Worm (Caenorhabditis elegans): ENCODE measurements around the gene swt-3.

Gene swt-3

DNA sequence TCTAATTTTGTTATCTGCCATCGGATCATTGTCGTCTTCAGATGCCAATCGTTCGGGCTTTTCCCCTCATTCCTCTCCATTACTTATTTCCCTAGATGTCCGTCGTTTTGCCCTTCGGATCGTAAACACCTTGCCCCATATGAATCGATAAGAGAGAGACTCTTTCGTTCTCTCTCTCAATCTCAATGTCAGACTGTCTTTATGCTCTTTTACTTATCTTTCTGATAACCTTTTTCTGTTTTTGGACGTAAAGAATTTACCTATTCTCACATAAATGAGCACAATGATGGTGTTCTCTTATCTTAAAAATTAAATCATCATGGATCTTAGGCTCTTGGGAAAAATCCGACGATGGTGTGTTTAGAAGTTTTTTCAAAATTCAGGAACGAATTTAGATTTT lies 16.2 kb upstream of the swt-3 start:
- TF ChIP-seq nhr-80 (tag; optimal IDR thresholded peaks at IDR 0.05) (peak; percentile 45), F39B2.1 (GFP tag; IDR thresholded peaks at IDR 0.05) (no peak), F55B11.4 (tag; optimal IDR thresholded peaks at IDR 0.05; ENCODE audit: borderline replicate concordance, insufficient read depth) (no peak), madf-3 (GFP tag; IDR thresholded peaks at IDR 0.05) (no peak)

DNA sequence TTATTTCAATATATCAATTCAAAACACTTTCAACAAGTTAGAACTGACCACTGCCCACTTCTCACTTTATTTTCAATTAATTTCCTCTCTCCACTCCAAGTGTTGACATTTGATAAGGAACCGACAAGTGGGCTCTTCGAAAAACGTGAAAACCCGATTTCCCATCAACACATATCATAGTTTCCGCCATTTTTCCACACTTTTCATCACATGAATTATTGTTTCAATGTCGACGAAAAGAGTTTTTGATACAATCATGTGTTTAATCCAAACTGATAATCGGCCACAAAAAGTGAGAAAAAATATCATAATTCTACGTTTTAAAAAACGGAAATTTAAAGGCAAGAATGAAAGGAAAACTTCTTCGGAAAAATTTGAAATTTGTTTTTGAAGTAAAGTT lies 15.2 kb upstream of the swt-3 start:
- TF ChIP-seq nhr-80 (tag; optimal IDR thresholded peaks at IDR 0.05) (peak; percentile 66), lsy-27 (tag; optimal IDR thresholded peaks at IDR 0.05; ENCODE audit: borderline replicate concordance, insufficient read depth) (no peak), F33H1.4 (GFP tag; IDR thresholded peaks at IDR 0.05) (no peak), madf-6 (GFP tag; IDR thresholded peaks at IDR 0.05) (no peak)

ce11 chrIV:10790353-10790752 lies 9.9 kb upstream of the swt-3 start, which contains the start of gene pept-2:
Gene pept-2, plus strand, starts transcription at chrIV:10790653.
- TF ChIP-seq ztf-26 (tag; optimal IDR thresholded peaks at IDR 0.05), result no peak
- no peak for TF ChIP-seq ztf-25 (GFP tag; IDR thresholded peaks at IDR 0.05)
- no peak for TF ChIP-seq hmg-1.2 (GFP tag; IDR thresholded peaks at IDR 0.05)

DNA sequence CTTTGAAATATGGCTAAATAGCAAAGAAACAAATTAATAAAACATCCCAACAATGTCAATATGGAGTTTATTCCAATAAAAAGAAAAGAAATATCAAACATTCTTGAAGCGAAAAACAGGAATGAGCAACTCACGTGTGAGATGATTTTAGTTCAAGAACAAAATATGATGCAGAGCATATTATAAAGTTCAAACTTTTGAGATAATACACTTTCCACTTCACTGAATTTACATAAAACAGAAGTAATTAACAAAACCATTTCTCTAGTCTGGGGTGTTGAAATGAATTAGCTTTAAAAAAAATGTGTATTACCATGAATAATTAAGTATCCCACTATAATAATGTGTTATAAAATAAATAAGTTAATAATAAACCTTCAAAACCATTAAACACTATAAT lies 6.2 kb upstream of the swt-3 start, which contains the start of gene srd-7:
srd-7 (minus strand) TSS at position 101 of the 400 bp plus-strand sequence.
- no peak for TF ChIP-seq Y95B8A.8 (GFP tag; IDR thresholded peaks at IDR 0.05)
- TF ChIP-seq ceh-91 (GFP tag; IDR thresholded peaks at IDR 0.05), result no peak
- TF ChIP-seq xnd-1 (tag; optimal IDR thresholded peaks at IDR 0.05), result no peak
- no peak for TF ChIP-seq tbp1 (GFP tag; optimal IDR thresholded peaks at IDR 0.05)
- TF ChIP-seq snpc-3.4 (tag; optimal IDR thresholded peaks at IDR 0.05), result no peak
- no peak for TF ChIP-seq hsf-1 (GFP tag; IDR thresholded peaks at IDR 0.05)
- TF ChIP-seq die-1 (tag; optimal IDR thresholded peaks at IDR 0.05), result no peak
- TF ChIP-seq cebp-2 (GFP tag; IDR thresholded peaks at IDR 0.05), result no peak
- TF ChIP-seq mcd-1 (GFP tag; IDR thresholded peaks at IDR 0.05), result no peak
- TF ChIP-seq nhr-27 (tag; optimal IDR thresholded peaks at IDR 0.05), result no peak
- no peak for TF ChIP-seq T07F8.4 (tag; optimal IDR thresholded peaks at IDR 0.05)
- TF ChIP-seq repo-1 (tag; optimal IDR thresholded peaks at IDR 0.05), result no peak

DNA sequence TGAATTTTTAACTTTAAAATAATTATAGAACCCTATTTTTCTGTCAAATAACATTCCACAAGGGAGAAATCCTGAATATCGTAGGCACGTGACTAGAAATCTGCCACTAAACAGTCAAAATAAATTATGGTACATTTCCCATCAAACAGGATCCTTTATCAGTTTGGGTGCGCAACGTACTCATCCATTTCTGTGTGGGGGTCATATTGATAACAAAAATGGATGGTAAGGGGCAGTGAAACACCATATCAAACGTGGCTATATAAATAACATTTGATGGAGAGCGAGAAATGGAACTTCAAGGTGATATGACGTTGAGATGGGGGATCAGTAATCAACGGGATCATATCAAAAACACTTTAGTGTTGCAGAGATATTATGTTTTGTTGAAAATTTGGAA lies 3.6 kb upstream of the swt-3 start:
- TF ChIP-seq ceh-91 (GFP tag; IDR thresholded peaks at IDR 0.05), result no peak
- no peak for TF ChIP-seq F22D6.2 (tag; optimal IDR thresholded peaks at IDR 0.05)
- no peak for TF ChIP-seq ztf-28 (GFP tag; IDR thresholded peaks at IDR 0.05)
- no peak for TF ChIP-seq ztf-6 (GFP tag; IDR thresholded peaks at IDR 0.05)
- no peak for TF ChIP-seq mes-4 (tag; optimal IDR thresholded peaks at IDR 0.05)
- no peak for TF ChIP-seq nhr-90 (tag; optimal IDR thresholded peaks at IDR 0.05)
- no peak for TF ChIP-seq D2030.7 (GFP tag; IDR thresholded peaks at IDR 0.05)

DNA sequence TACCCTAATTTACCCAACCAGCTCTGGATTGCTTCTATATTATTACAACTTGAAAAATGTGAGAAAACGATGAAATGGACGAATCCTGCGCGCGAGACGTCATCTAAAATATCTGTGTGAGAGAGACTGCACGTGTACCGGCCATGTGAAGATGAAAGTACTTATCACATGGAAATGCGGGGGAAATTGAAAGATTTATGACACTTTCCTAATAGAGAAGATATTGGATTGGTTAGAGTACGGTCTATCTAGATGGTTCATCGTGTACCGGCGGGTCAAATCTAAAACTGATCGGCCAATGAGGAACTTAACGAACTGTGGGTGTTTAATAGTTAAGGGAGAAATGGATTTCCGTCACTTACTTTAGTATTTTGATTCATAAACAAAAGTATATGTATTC lies 1.5 kb upstream of the swt-3 start:
- TF ChIP-seq lin-40 (tag; optimal IDR thresholded peaks at IDR 0.05) (peak; percentile 32), F55B11.4 (tag; optimal IDR thresholded peaks at IDR 0.05; ENCODE audit: borderline replicate concordance, insufficient read depth) (no peak), ztf-18 (tag; optimal IDR thresholded peaks at IDR 0.05) (no peak), ztf-26 (tag; optimal IDR thresholded peaks at IDR 0.05) (peak; percentile 57)
